Worm (Caenorhabditis elegans) whole organism, late embryonic: ENCODE results near the gene C06A12.19.

ENCODE experiments used
- F13H6.1 ChIP-seq: sonication (generic microtip); optimal IDR thresholded peaks from 2 replicates; lab custom pipeline; 2016; ENCODE audit warnings: missing genetic modification characterization, missing compliant biosample characterization
- T23F11.4 ChIP-seq: fragments of 200-800 bp; sonication (Bioruptor generic); optimal IDR thresholded peaks from 2 replicates; lab custom pipeline; 2018; ENCODE audit warnings: mild to moderate bottlenecking, missing genetic modification characterization, missing compliant biosample characterization
- Y22D7AL.16 ChIP-seq: sonication (generic microtip); optimal IDR thresholded peaks from 2 replicates; lab custom pipeline; 2016; ENCODE audit warnings: missing genetic modification characterization, missing compliant biosample characterization
- ceh-22 ChIP-seq: sonication (generic microtip); optimal IDR thresholded peaks from 2 replicates; lab custom pipeline; 2017; ENCODE audit warnings: missing biosample characterization, missing genetic modification characterization
- ceh-24 ChIP-seq: sonication (generic microtip); optimal IDR thresholded peaks from 2 replicates; lab custom pipeline; 2016; ENCODE audit warnings: mild to moderate bottlenecking, missing genetic modification characterization, missing compliant biosample characterization
- ceh-31 ChIP-seq: sonication (generic microtip); optimal IDR thresholded peaks from 2 replicates; lab custom pipeline; 2016; ENCODE audit warnings: missing genetic modification characterization, missing compliant biosample characterization
- ceh-34 ChIP-seq: sonication (generic microtip); optimal IDR thresholded peaks from 2 replicates; lab custom pipeline; 2016; ENCODE audit warnings: mild to moderate bottlenecking, missing genetic modification characterization, missing compliant biosample characterization
- ceh-6 ChIP-seq: fragments of 200-800 bp; sonication (Bioruptor generic); optimal IDR thresholded peaks from 2 replicates; lab custom pipeline; 2018; ENCODE audit warnings: mild to moderate bottlenecking, missing genetic modification characterization, missing compliant biosample characterization
- ceh-9 ChIP-seq: sonication (generic microtip); optimal IDR thresholded peaks from 2 replicates; lab custom pipeline; 2016; ENCODE audit warnings: mild to moderate bottlenecking, missing genetic modification characterization, inconsistent platforms, missing compliant biosample characterization
- elt-2 ChIP-seq: sonication (generic microtip); optimal IDR thresholded peaks from 2 replicates; lab custom pipeline; 2016; ENCODE audit warnings: missing genetic modification reagents, missing genetic modification characterization, missing compliant biosample characterization
- elt-4 ChIP-seq: sonication (generic microtip); optimal IDR thresholded peaks from 2 replicates; lab custom pipeline; 2016; ENCODE audit warnings: missing genetic modification characterization, missing compliant biosample characterization
- fax-1 ChIP-seq: sonication (generic microtip); optimal IDR thresholded peaks from 2 replicates; lab custom pipeline; 2016; ENCODE audit warnings: missing genotype, missing genetic modification characterization, missing compliant biosample characterization
- hlh-6 ChIP-seq: sonication (generic microtip); optimal IDR thresholded peaks from 2 replicates; lab custom pipeline; 2016; ENCODE audit warnings: missing genotype, missing genetic modification characterization, missing compliant biosample characterization
- hlh-8 ChIP-seq: sonication (generic microtip); optimal IDR thresholded peaks from 2 replicates; lab custom pipeline; 2016; ENCODE audit warnings: missing genotype, missing genetic modification characterization, missing compliant biosample characterization
- lim-6 ChIP-seq: sonication (generic microtip); optimal IDR thresholded peaks from 2 replicates; lab custom pipeline; 2016; ENCODE audit warnings: missing genetic modification characterization, missing compliant biosample characterization
- madf-2 ChIP-seq: sonication (generic microtip); optimal IDR thresholded peaks from 2 replicates; lab custom pipeline; 2017; ENCODE audit warnings: missing genetic modification characterization, missing compliant biosample characterization
- nfya-1 ChIP-seq: sonication (generic microtip); optimal IDR thresholded peaks from 2 replicates; lab custom pipeline; 2017; ENCODE audit warnings: missing genetic modification characterization, mild to moderate bottlenecking, missing compliant biosample characterization, antibody characterized with exemption, moderate library complexity
- nhr-11 ChIP-seq: fragments of 150-350 bp; optimal IDR thresholded peaks from 2 replicates; lab custom pipeline; 2014; ENCODE audit warnings: missing biosample characterization, missing genetic modification characterization
- pat-9 ChIP-seq: fragments of 200-800 bp; sonication (Bioruptor generic); optimal IDR thresholded peaks from 2 replicates; lab custom pipeline; 2018; ENCODE audit warnings: mild to moderate bottlenecking, missing genetic modification characterization, moderate library complexity, missing compliant biosample characterization
- pax-1 ChIP-seq: fragments of 150-350 bp; optimal IDR thresholded peaks from 2 replicates; lab custom pipeline; 2014; ENCODE audit warnings: missing biosample characterization, missing genetic modification characterization
- pha-4 ChIP-seq: fragments of 150-350 bp; optimal IDR thresholded peaks from 2 replicates; lab custom pipeline; 2018; ENCODE audit warnings: missing biosample characterization, missing genetic modification reagents, missing genetic modification characterization
- pros-1 ChIP-seq: fragments of 150-350 bp; optimal IDR thresholded peaks from 2 replicates; lab custom pipeline; 2014; ENCODE audit warnings: missing biosample characterization, missing genetic modification reagents, missing genetic modification characterization
- ref-2 ChIP-seq: sonication (generic microtip); optimal IDR thresholded peaks from 2 replicates; lab custom pipeline; 2016; ENCODE audit warnings: missing genetic modification characterization, missing compliant biosample characterization
- rnt-1 ChIP-seq: sonication (generic microtip); optimal IDR thresholded peaks from 2 replicates; lab custom pipeline; 2016; ENCODE audit warnings: missing genetic modification characterization, missing compliant biosample characterization
- sox-4 ChIP-seq: sonication (generic microtip); optimal IDR thresholded peaks from 2 replicates; lab custom pipeline; 2017; ENCODE audit warnings: mild to moderate bottlenecking, missing genetic modification characterization, inconsistent platforms, missing compliant biosample characterization
- syd-9 ChIP-seq: sonication (generic microtip); optimal IDR thresholded peaks from 2 replicates; lab custom pipeline; 2016; ENCODE audit warnings: mild to moderate bottlenecking, missing genetic modification characterization, moderate library complexity, missing compliant biosample characterization
- tbx-7 ChIP-seq: sonication (generic microtip); optimal IDR thresholded peaks from 2 replicates; lab custom pipeline; 2016; ENCODE audit warnings: missing genotype, missing genetic modification characterization, missing compliant biosample characterization
- unc-3 ChIP-seq, 2 experiments: fragments of 200-800 bp in 1 of 2; sonication (Bioruptor generic) in 1 of 2; sonication (generic microtip) in 1 of 2; conservative IDR thresholded peaks in 1 of 2; optimal IDR thresholded peaks in 1 of 2; 2 replicates each; pipeline versions ENCODE4 v1.3.6 to Lab custom; 2016 to 2022; ENCODE audit warnings: missing compliant biosample characterization in 2 of 2, missing genetic modification characterization in 2 of 2, missing genetic modification reagents in 1 of 2
- unc-42 ChIP-seq: sonication (generic microtip); optimal IDR thresholded peaks from 2 replicates; lab custom pipeline; 2016; ENCODE audit warnings: missing genotype, missing genetic modification characterization, missing compliant biosample characterization
- unc-55 ChIP-seq: sonication (generic microtip); optimal IDR thresholded peaks from 2 replicates; lab custom pipeline; 2017; ENCODE audit warnings: missing biosample characterization, missing genetic modification reagents, missing genetic modification characterization
- unc-86 ChIP-seq: sonication (generic microtip); optimal IDR thresholded peaks from 2 replicates; lab custom pipeline; 2016; ENCODE audit warnings: missing genetic modification characterization, missing compliant biosample characterization
- ztf-16 ChIP-seq: sonication (generic microtip); optimal IDR thresholded peaks from 2 replicates; lab custom pipeline; 2017; ENCODE audit warnings: missing genetic modification characterization, missing compliant biosample characterization

The C06A12.19 gene

ce11 chrIV:17440417-17440816, 516 bp upstream of the C06A12.19 start, which contains the start of gene F08A7.1:
TSS of gene F08A7.1 (plus strand) at chrIV:17440607.
- TF ChIP-seq unc-86 (tag; lab: Kevin White, UChicago) = no peak
- no peak for TF ChIP-seq syd-9 (tag; lab: Kevin White, UChicago)
- TF ChIP-seq pros-1 = no peak
- TF ChIP-seq rnt-1 (tag; lab: Kevin White, UChicago) = no peak
- TF ChIP-seq ceh-31 = no peak
- TF ChIP-seq nhr-11 (tag; lab: Kevin White, UChicago) = no peak
- TF ChIP-seq Y22D7AL.16 = no peak
- no peak for TF ChIP-seq madf-2 (tag; lab: Kevin White, UChicago)
- no peak for TF ChIP-seq nfya-1 (tag; lab: Kevin White, UChicago)

- TF ChIP-seq pax-1 (tag; lab: Kevin White, UChicago) (no peak), ztf-16 (no peak), ceh-22 (tag; lab: Kevin White, UChicago) (no peak), madf-2 (tag; lab: Kevin White, UChicago) (no peak), T23F11.4 (GFP tag; lab: Kevin White, UChicago) (no peak), F13H6.1 (tag; lab: Kevin White, UChicago) (no peak), unc-55 (GFP tag; lab: Kevin White, UChicago) (no peak), nhr-11 (tag; lab: Kevin White, UChicago) (no peak), ceh-6 (no peak), sox-4 (tag; lab: Kevin White, UChicago) (no peak), tbx-7 (tag; lab: Kevin White, UChicago) (no peak), ceh-34 (tag; lab: Kevin White, UChicago) (no peak), hlh-8 (tag; lab: Kevin White, UChicago) (no peak), hlh-6 (tag; lab: Kevin White, UChicago) (no peak), unc-3 (GFP tag; conservative IDR thresholded peaks at IDR 0.05; lab: Robert Waterston, UW) (no peak), unc-3 (tag; optimal IDR thresholded peaks at IDR 0.05; lab: Kevin White, UChicago) (no peak)
- TF ChIP-seq, all 69 proteins: peak for 0
Measured at ce11 chrIV:17437038-17437437, 2.9 kb downstream of the C06A12.19 start, which contains the start of gene C06A12.8. TSS of gene C06A12.8 (plus strand) at chrIV:17437338.

- TF ChIP-seq ceh-22 (tag; lab: Kevin White, UChicago) = no peak
- no peak for TF ChIP-seq ceh-9 (tag; lab: Kevin White, UChicago)
- TF ChIP-seq pat-9 (tag; lab: Kevin White, UChicago) = no peak
- no peak for TF ChIP-seq ceh-24
- no peak for TF ChIP-seq pax-1 (tag; lab: Kevin White, UChicago)
- TF ChIP-seq ref-2 (tag; lab: Kevin White, UChicago) = no peak
- TF ChIP-seq unc-42 = no peak
- TF ChIP-seq, all 69 proteins: peak for 0
Measured at ce11 chrIV:17436552-17436951, 3.3 kb downstream of the C06A12.19 start, which contains the start of gene gcy-27. TSS of gene gcy-27 (minus strand) at chrIV:17436652.

ce11 chrIV:17435228-17435627, 4.7 kb downstream of the C06A12.19 start:
- TF ChIP-seq elt-4 (tag; lab: Kevin White, UChicago) (no peak), fax-1 (no peak), hlh-6 (tag; lab: Kevin White, UChicago) (no peak), pha-4 (tag; lab: Kevin White, UChicago) (no peak)

ce11 chrIV:17432223-17432826, 7.6 kb downstream of the C06A12.19 start:
- TF ChIP-seq lim-6 (tag; lab: Kevin White, UChicago) (no peak), elt-2 (tag; lab: Kevin White, UChicago) (peak; percentile 10), hlh-6 (tag; lab: Kevin White, UChicago) (no peak)
